Worm (Caenorhabditis elegans): ENCODE data around the gene C32H11.4.

DNA sequence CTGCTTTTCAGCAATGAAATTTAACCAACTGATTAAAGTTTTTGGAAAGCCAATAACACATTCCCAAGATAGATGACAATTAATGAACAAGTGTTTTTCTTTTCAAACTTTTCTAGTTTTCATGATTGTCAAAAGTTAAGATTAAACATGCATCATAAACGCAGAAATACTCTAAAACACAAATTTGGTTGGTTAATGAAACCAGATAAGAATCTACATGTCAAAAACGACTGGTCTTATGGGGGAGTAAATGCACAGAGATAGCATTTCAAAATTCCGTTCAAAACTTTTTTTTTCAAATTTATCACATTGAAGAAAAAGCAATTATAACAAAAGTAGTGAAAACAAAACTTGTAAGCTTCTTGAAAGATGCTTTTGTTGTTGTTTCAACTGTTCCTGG, 17.4 kb upstream of the C32H11.4 start:
- TF ChIP-seq ztf-23 (GFP tag; IDR thresholded peaks at IDR 0.05) (no peak), flt-1 (GFP tag; IDR thresholded peaks at IDR 0.05) (no peak)
